Fruit fly (Drosophila melanogaster): ENCODE data around the gene CG12481.

DNA sequence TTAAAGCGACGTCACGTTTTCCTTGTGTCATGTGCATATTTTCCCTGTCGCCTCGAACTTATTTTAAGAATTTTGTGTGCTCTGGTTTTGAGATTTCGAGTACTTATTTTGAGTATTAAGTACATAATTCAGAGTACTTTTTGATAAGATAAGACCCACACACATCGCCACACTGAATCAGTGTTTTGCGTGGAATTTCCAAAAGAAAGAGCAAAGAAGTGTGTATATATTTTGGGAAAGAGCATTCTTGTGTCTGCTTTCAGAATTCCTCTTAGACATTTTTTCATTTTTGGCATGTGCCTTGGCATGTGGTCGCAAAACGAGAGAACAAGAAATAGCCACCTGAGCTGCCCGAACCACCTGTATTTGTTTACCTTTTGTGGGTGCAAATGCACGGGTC is 28.8 kb downstream of the CG12481 start:
- TF ChIP-seq CG8478 (optimal IDR thresholded peaks at IDR 0.05) (no peak), CTCF (optimal IDR thresholded peaks at IDR 0.05) (no peak)

Measured in S2 (cell line).